Worm (Caenorhabditis elegans): ENCODE data around the gene F23A7.4.

The F23A7.4 gene

ce11 chrX:16209122-16209521, 3.3 kb upstream of the F23A7.4 start (continued):
- TF ChIP-seq ceh-27 (GFP tag; optimal IDR thresholded peaks at IDR 0.05) (no peak), ceh-40 (GFP tag; IDR thresholded peaks at IDR 0.05) (no peak), let-607 (tag; optimal IDR thresholded peaks at IDR 0.05) (no peak), sptf-2 (GFP tag; optimal IDR thresholded peaks at IDR 0.05) (no peak), pbrm-1 (GFP tag; IDR thresholded peaks at IDR 0.05) (no peak), xnd-1 (tag; optimal IDR thresholded peaks at IDR 0.05) (no peak), hmg-1.2 (GFP tag; IDR thresholded peaks at IDR 0.05) (peak; percentile 5; the same call in 1 of the 2 replicates), dpff-1 (tag; optimal IDR thresholded peaks at IDR 0.05) (no peak), cebp-2 (GFP tag; IDR thresholded peaks at IDR 0.05) (0 out of 2 replicates have a peak, but pooled peaks have one; percentile 65), dox-1 (GFP tag; IDR thresholded peaks at IDR 0.05) (no peak), Y67H2A.10 (GFP tag; conservative IDR thresholded peaks at IDR 0.05) (no peak), Y95B8A.8 (GFP tag; IDR thresholded peaks at IDR 0.05) (no peak), gei-17 (GFP tag; optimal IDR thresholded peaks at IDR 0.05) (no peak), sea-2 (GFP tag; IDR thresholded peaks at IDR 0.05) (no peak), Y53F4B.3 (GFP tag; IDR thresholded peaks at IDR 0.05) (no peak)

- peak; percentile 81 for TF ChIP-seq egrh-3 (GFP tag; IDR thresholded peaks at IDR 0.05)
- TF ChIP-seq tbx-9 (tag; optimal IDR thresholded peaks at IDR 0.05; ENCODE audit: borderline replicate concordance), result peak; percentile 6
- TF ChIP-seq lag-1 (GFP tag; IDR thresholded peaks at IDR 0.05), result peak; percentile 50; the same call in 1 of the 2 replicates
- peak; percentile 76; the same call in 1 of the 2 replicates for TF ChIP-seq aptf-3 (GFP tag; IDR thresholded peaks at IDR 0.05)
- 0 out of 2 replicates have a peak, but pooled peaks have one; percentile 39 for TF ChIP-seq bed-2 (GFP tag; IDR thresholded peaks at IDR 0.05)
- TF ChIP-seq ceh-58 (GFP tag; IDR thresholded peaks at IDR 0.05), result peak; percentile 89; the same call in 1 of the 2 replicates
- peak; percentile 69 for TF ChIP-seq ceh-100 (GFP tag; IDR thresholded peaks at IDR 0.05)
- TF ChIP-seq madf-10 (tag; optimal IDR thresholded peaks at IDR 0.05), result peak; percentile 90
- peak; percentile 40 for TF ChIP-seq attf-5 (GFP tag; optimal IDR thresholded peaks at IDR 0.05)
- peak; percentile 71 for TF ChIP-seq snpc-1.3 (tag; optimal IDR thresholded peaks at IDR 0.05; ENCODE audit: insufficient read depth)
- peak; percentile 77 for TF ChIP-seq lin-54 (GFP tag; optimal IDR thresholded peaks at IDR 0.05)
- TF ChIP-seq dpl-1 (GFP tag; optimal IDR thresholded peaks at IDR 0.05), result peak; percentile 16
- peak; percentile 88 for TF ChIP-seq F23B12.7 (tag; optimal IDR thresholded peaks at IDR 0.05; ENCODE audit: insufficient read depth)
- no peak for TF ChIP-seq pha-4 (tag; optimal IDR thresholded peaks at IDR 0.05)
- no peak for TF ChIP-seq efl-1 (GFP tag; optimal IDR thresholded peaks at IDR 0.05)
- TF ChIP-seq ets-4 (GFP tag; optimal IDR thresholded peaks at IDR 0.05), result peak; percentile 67
- TF ChIP-seq hmg-1.2 (GFP tag; IDR thresholded peaks at IDR 0.05), result peak; percentile 92
- peak; percentile 77 for TF ChIP-seq C06A6.2 (GFP tag; conservative IDR thresholded peaks at IDR 0.05)
- peak; percentile 91 for TF ChIP-seq fkh-3 (tag; optimal IDR thresholded peaks at IDR 0.05)
- TF ChIP-seq ztf-18 (tag; optimal IDR thresholded peaks at IDR 0.05), result peak; percentile 59
- TF ChIP-seq attf-3 (GFP tag; conservative IDR thresholded peaks at IDR 0.05), result peak; percentile 52
- TF ChIP-seq nfya-1 (tag; optimal IDR thresholded peaks at IDR 0.05; ENCODE audit: borderline replicate concordance, insufficient read depth), result no peak
- TF ChIP-seq ztf-3 (GFP tag; optimal IDR thresholded peaks at IDR 0.05), result peak; percentile 30
- peak; percentile 37 for TF ChIP-seq him-1 (tag; optimal IDR thresholded peaks at IDR 0.05)
- peak; percentile 87 for TF ChIP-seq ceh-27 (GFP tag; optimal IDR thresholded peaks at IDR 0.05)
- TF ChIP-seq nhr-90 (tag; optimal IDR thresholded peaks at IDR 0.05), result peak; percentile 73
- TF ChIP-seq mxl-1 (tag; optimal IDR thresholded peaks at IDR 0.05), result peak; percentile 66
- no peak for TF ChIP-seq hlh-12 (tag; optimal IDR thresholded peaks at IDR 0.05)
- peak; percentile 68 for TF ChIP-seq mes-4 (tag; optimal IDR thresholded peaks at IDR 0.05)
- TF ChIP-seq ceh-91 (GFP tag; IDR thresholded peaks at IDR 0.05), result no peak
- peak; percentile 86 for TF ChIP-seq B0336.3 (GFP tag; IDR thresholded peaks at IDR 0.05)
- peak; percentile 97 for TF ChIP-seq tbp1 (GFP tag; optimal IDR thresholded peaks at IDR 0.05)
- peak; percentile 80; the same call in 1 of the 2 replicates for TF ChIP-seq ztf-28 (GFP tag; IDR thresholded peaks at IDR 0.05)
- TF ChIP-seq mel-28 (tag; optimal IDR thresholded peaks at IDR 0.05; ENCODE audit: borderline replicate concordance), result peak; percentile 46
- TF ChIP-seq gei-17 (GFP tag; optimal IDR thresholded peaks at IDR 0.05), result peak; percentile 94
- peak; percentile 93 for TF ChIP-seq ztf-26 (tag; optimal IDR thresholded peaks at IDR 0.05)
These were observed 2.7 kb upstream of the F23A7.4 start for ce11 chrX:16209660-16210059.

Measured in whole organism, young adult.